Fruit fly (Drosophila melanogaster) whole organism, embryonic: ENCODE data around the gene MBD-like.
A peak's percentile ranks its signal among the peaks of the same experiment; 100 is the strongest.

Source experiments
- CG10267 ChIP-seq: fragments of 200-800 bp; sonication (Bioruptor generic); optimal IDR thresholded peaks from 2 replicates; lab custom pipeline; 2018; ENCODE audit warnings: missing biosample characterization, mild to moderate bottlenecking, missing genetic modification characterization, moderate library complexity
- CG10321 ChIP-seq: fragments of 200-800 bp; sonication (Bioruptor generic); IDR thresholded peaks from 2 replicates; pipeline ENCODE4 v1.3.6; 2022; ENCODE audit warnings: missing biosample characterization, missing genetic modification characterization
- CG11093 ChIP-seq: fragments of 200-800 bp; sonication (Bioruptor generic); IDR thresholded peaks from 3 replicates; pipeline ENCODE4 v1.3.6; 2022; ENCODE audit warnings: missing biosample characterization, missing genetic modification characterization
- CG11456 ChIP-seq: fragments of 200-800 bp; sonication (Bioruptor generic); IDR thresholded peaks from 3 replicates; pipeline ENCODE4 v1.3.6; 2022; ENCODE audit warnings: missing biosample characterization, missing genetic modification characterization
- CG12659 ChIP-seq: fragments of 200-800 bp; sonication (Bioruptor generic); optimal IDR thresholded peaks from 3 replicates; lab custom pipeline; 2017; ENCODE audit warnings: mild to moderate bottlenecking, missing biosample characterization, missing genetic modification reagents, missing genetic modification characterization
- CG12744 ChIP-seq: fragments of 200-800 bp; sonication (Bioruptor generic); optimal IDR thresholded peaks from 2 replicates; lab custom pipeline; 2016; ENCODE audit warnings: missing biosample characterization, missing genetic modification characterization
- CG13296 ChIP-seq: fragments of 200-800 bp; sonication (Bioruptor generic); optimal IDR thresholded peaks from 3 replicates; lab custom pipeline; 2018; ENCODE audit warnings: missing biosample characterization, mild to moderate bottlenecking, missing genetic modification characterization
- CG14441 ChIP-seq: fragments of 200-800 bp; sonication (Bioruptor generic); IDR thresholded peaks from 2 replicates; pipeline ENCODE4 v1.3.6; 2022; ENCODE audit warnings: missing biosample characterization, missing genetic modification characterization
- CG2199 ChIP-seq: fragments of 200-800 bp; sonication (Bioruptor generic); IDR thresholded peaks from 3 replicates; pipeline ENCODE4 v1.3.6; 2022; ENCODE audit warnings: missing biosample characterization, missing genetic modification characterization
- CG2678 ChIP-seq: fragments of 200-800 bp; sonication (Bioruptor generic); optimal IDR thresholded peaks from 3 replicates; lab custom pipeline; 2019; ENCODE audit warnings: missing biosample characterization, mild to moderate bottlenecking, missing genetic modification characterization, moderate library complexity
- CG31224 ChIP-seq: fragments of 200-800 bp; sonication (Bioruptor generic); IDR thresholded peaks from 2 replicates; pipeline ENCODE4 v1.3.6; 2022; ENCODE audit warnings: missing biosample characterization, missing genetic modification characterization
- CG3407 ChIP-seq: fragments of 200-800 bp; sonication (Bioruptor generic); optimal IDR thresholded peaks from 2 replicates; lab custom pipeline; 2018; ENCODE audit warnings: missing biosample characterization, mild to moderate bottlenecking, missing genetic modification characterization
- CG34376 ChIP-seq: fragments of 200-800 bp; sonication (Bioruptor generic); optimal IDR thresholded peaks from 2 replicates; lab custom pipeline; 2018; ENCODE audit warnings: missing biosample characterization, mild to moderate bottlenecking, missing genetic modification characterization
- CG3995 ChIP-seq: fragments of 200-800 bp; sonication (Bioruptor generic); optimal IDR thresholded peaks from 3 replicates; lab custom pipeline; 2016; ENCODE audit warnings: missing biosample characterization, missing genetic modification characterization
- CG42726 ChIP-seq: fragments of 200-800 bp; sonication (Bioruptor generic); IDR thresholded peaks from 2 replicates; pipeline ENCODE4 v1.3.6; 2022; ENCODE audit warnings: missing biosample characterization, missing genetic modification characterization; ENCODE audit not compliant: partially characterized antibody
- CG7745 ChIP-seq: fragments of 200-800 bp; sonication (Bioruptor generic); optimal IDR thresholded peaks from 2 replicates; lab custom pipeline; 2018; ENCODE audit warnings: missing biosample characterization, mild to moderate bottlenecking, missing genetic modification characterization, moderate library complexity
- CG7786 ChIP-seq: fragments of 200-800 bp; sonication (Bioruptor generic); optimal IDR thresholded peaks from 2 replicates; lab custom pipeline; 2016; ENCODE audit warnings: missing biosample characterization, missing genetic modification characterization
- CG8089 ChIP-seq: fragments of 200-800 bp; sonication (Bioruptor generic); optimal IDR thresholded peaks from 3 replicates; lab custom pipeline; 2016; ENCODE audit warnings: missing biosample characterization, missing genetic modification characterization
- CG8478 ChIP-seq: fragments of >200 bp; optimal IDR thresholded peaks from 2 replicates; lab custom pipeline; 2018
- CG9215 ChIP-seq: fragments of 200-800 bp; sonication (Bioruptor generic); IDR thresholded peaks from 2 replicates; pipeline ENCODE4 v1.3.6; 2022; ENCODE audit warnings: missing biosample characterization, missing genetic modification characterization
- Chrac-16 ChIP-seq: fragments of 200-800 bp; sonication (Bioruptor generic); optimal IDR thresholded peaks from 3 replicates; lab custom pipeline; 2016; ENCODE audit warnings: missing biosample characterization, missing genetic modification characterization
- CoRest ChIP-seq: fragments of 200-800 bp; sonication (Bioruptor generic); optimal IDR thresholded peaks from 3 replicates; lab custom pipeline; 2018; ENCODE audit warnings: missing biosample characterization, mild to moderate bottlenecking, missing genetic modification characterization, moderate library complexity
- Dad ChIP-seq: fragments of 200-800 bp; sonication (Bioruptor generic); optimal IDR thresholded peaks from 3 replicates; lab custom pipeline; 2016; ENCODE audit warnings: missing biosample characterization, missing genetic modification characterization
- Dbx ChIP-seq: fragments of 200-800 bp; sonication (Bioruptor generic); IDR thresholded peaks from 3 replicates; pipeline ENCODE4 v1.3.6; 2022; ENCODE audit warnings: missing biosample characterization, missing genetic modification characterization
- Fer1 ChIP-seq: fragments of 200-800 bp; sonication (Bioruptor generic); optimal IDR thresholded peaks from 2 replicates; lab custom pipeline; 2017; ENCODE audit warnings: missing biosample characterization, mild to moderate bottlenecking, missing genetic modification characterization
- HmgZ ChIP-seq: fragments of 200-800 bp; sonication (Bioruptor generic); optimal IDR thresholded peaks from 2 replicates; lab custom pipeline; 2018; ENCODE audit warnings: missing biosample characterization, mild to moderate bottlenecking, missing genetic modification characterization
- Hmx ChIP-seq: fragments of 200-800 bp; sonication (Bioruptor generic); optimal IDR thresholded peaks from 2 replicates; lab custom pipeline; 2016; ENCODE audit warnings: missing biosample characterization, missing genetic modification characterization
- Lpt ChIP-seq: fragments of >200 bp; optimal IDR thresholded peaks from 2 replicates; lab custom pipeline; 2018; ENCODE audit warnings: missing biosample characterization, missing genetic modification characterization
- Neu2 ChIP-seq: fragments of 200-800 bp; sonication (Bioruptor generic); optimal IDR thresholded peaks from 3 replicates; lab custom pipeline; 2016; ENCODE audit warnings: missing biosample characterization, missing genetic modification characterization, borderline replicate concordance
- Nf-YB ChIP-seq: fragments of 200-800 bp; sonication (Bioruptor generic); optimal IDR thresholded peaks from 3 replicates; lab custom pipeline; 2019; ENCODE audit warnings: missing biosample characterization, mild to moderate bottlenecking, missing genetic modification characterization, moderate library complexity
- Ravus ChIP-seq: fragments of 200-800 bp; sonication (Bioruptor generic); IDR thresholded peaks from 2 replicates; pipeline ENCODE4 v1.3.6; 2022; ENCODE audit warnings: missing biosample characterization, missing genetic modification characterization
- Six4 ChIP-seq: fragments of 200-800 bp; sonication (Bioruptor generic); optimal IDR thresholded peaks from 2 replicates; lab custom pipeline; 2016; ENCODE audit warnings: missing biosample characterization, missing genetic modification characterization
- Sox100B ChIP-seq: fragments of 200-800 bp; sonication (Bioruptor generic); optimal IDR thresholded peaks from 3 replicates; lab custom pipeline; 2018; ENCODE audit warnings: missing biosample characterization, mild to moderate bottlenecking, missing genetic modification characterization
- TFAM ChIP-seq: fragments of 200-800 bp; sonication (Bioruptor generic); optimal IDR thresholded peaks from 2 replicates; lab custom pipeline; 2017; ENCODE audit warnings: missing biosample characterization, missing genetic modification characterization, inconsistent platforms
- Tbp ChIP-seq: fragments of >200 bp; optimal IDR thresholded peaks from 2 replicates; lab custom pipeline; 2018; ENCODE audit warnings: missing biosample characterization, missing genetic modification characterization
- ac ChIP-seq: fragments of 200-800 bp; sonication (Bioruptor generic); optimal IDR thresholded peaks from 3 replicates; lab custom pipeline; 2017; ENCODE audit warnings: missing biosample characterization, mild to moderate bottlenecking, missing genetic modification characterization
- ash1 ChIP-seq: fragments of 200-800 bp; sonication (Bioruptor generic); optimal IDR thresholded peaks from 2 replicates; lab custom pipeline; 2018; ENCODE audit warnings: missing biosample characterization, mild to moderate bottlenecking, missing genetic modification characterization
- bbx ChIP-seq: fragments of 200-800 bp; sonication (Bioruptor generic); IDR thresholded peaks from 2 replicates; pipeline ENCODE4 v1.3.6; 2022; ENCODE audit warnings: missing biosample characterization, missing genetic modification characterization; ENCODE audit not compliant: partially characterized antibody
- disco-r ChIP-seq: fragments of 200-800 bp; sonication (Bioruptor generic); optimal IDR thresholded peaks from 2 replicates; lab custom pipeline; 2016; ENCODE audit warnings: missing biosample characterization, missing genetic modification characterization
- en ChIP-seq: fragments of 200-800 bp; sonication (Bioruptor generic); optimal IDR thresholded peaks from 2 replicates; lab custom pipeline; 2016; ENCODE audit warnings: missing biosample characterization, missing genetic modification characterization
- fru ChIP-seq: fragments of >200 bp; optimal IDR thresholded peaks from 2 replicates; lab custom pipeline; 2017
- gce ChIP-seq: fragments of 200-800 bp; sonication (Bioruptor generic); IDR thresholded peaks from 3 replicates; pipeline ENCODE4 v1.3.6; 2022; ENCODE audit warnings: missing biosample characterization, missing genetic modification characterization
- gro ChIP-seq: fragments of 200-800 bp; sonication (Bioruptor generic); optimal IDR thresholded peaks from 2 replicates; lab custom pipeline; 2016; ENCODE audit warnings: missing biosample characterization, missing genetic modification characterization
- gsb ChIP-seq: fragments of 200-800 bp; sonication (Bioruptor generic); IDR thresholded peaks from 2 replicates; pipeline ENCODE4 v1.3.6; 2022; ENCODE audit warnings: missing biosample characterization, missing genetic modification characterization
- jumu ChIP-seq: fragments of 200-800 bp; sonication (Bioruptor generic); optimal IDR thresholded peaks from 3 replicates; lab custom pipeline; 2016; ENCODE audit warnings: missing biosample characterization, missing genetic modification characterization
- nerfin-1 ChIP-seq: fragments of 200-800 bp; sonication (Bioruptor generic); optimal IDR thresholded peaks from 3 replicates; lab custom pipeline; 2019; ENCODE audit warnings: missing biosample characterization, mild to moderate bottlenecking, missing genetic modification characterization, moderate library complexity
- pita ChIP-seq: fragments of 200-800 bp; sonication (Bioruptor generic); optimal IDR thresholded peaks from 2 replicates; lab custom pipeline; 2017; ENCODE audit warnings: missing biosample characterization, mild to moderate bottlenecking, missing genetic modification characterization
- pzg ChIP-seq: fragments of 200-800 bp; sonication (Bioruptor generic); optimal IDR thresholded peaks from 3 replicates; lab custom pipeline; 2018; ENCODE audit warnings: missing biosample characterization, mild to moderate bottlenecking, missing genetic modification characterization, moderate library complexity
- so ChIP-seq: fragments of 200-800 bp; sonication (Bioruptor generic); IDR thresholded peaks from 3 replicates; pipeline ENCODE4 v1.3.6; 2022; ENCODE audit warnings: missing biosample characterization, missing genetic modification characterization
- ssp ChIP-seq: fragments of 200-800 bp; sonication (Bioruptor generic); IDR thresholded peaks from 2 replicates; pipeline ENCODE4 v1.3.6; 2022; ENCODE audit warnings: missing biosample characterization, missing genetic modification characterization
- tll ChIP-seq, 2 experiments: fragments of 200-800 bp in 1 of 2; fragments of >200 bp in 1 of 2; sonication (Bioruptor generic) in 1 of 2; optimal IDR thresholded peaks; 2 replicates each; lab custom pipeline; 2017 to 2019; ENCODE audit warnings: missing biosample characterization in 2 of 2, missing genetic modification characterization in 2 of 2, mild to moderate bottlenecking in 1 of 2, moderate library complexity in 1 of 2
- unc-4 ChIP-seq: fragments of 200-800 bp; sonication (Bioruptor generic); IDR thresholded peaks from 2 replicates; pipeline ENCODE4 v1.3.6; 2022; ENCODE audit warnings: missing biosample characterization, missing genetic modification characterization; ENCODE audit not compliant: partially characterized antibody

Gene MBD-like

dm6 chr3R:9534125-9534496 is 25.4 kb upstream of the MBD-like start (continued):
- TF ChIP-seq CG12659 (GFP tag; lab: Kevin White, UChicago) (peak; percentile 89), Chrac-16 (GFP tag; lab: Kevin White, UChicago) (peak; percentile 83), gsb (peak; percentile 78), fru (lab: Kevin White, UChicago) (no peak), CG8478 (no peak), Tbp (GFP tag; lab: Kevin White, UChicago) (no peak), Neu2 (peak; percentile 4), gce (GFP tag; lab: Robert Waterston, UW) (peak; percentile 94), so (peak; percentile 90), CoRest (peak; percentile 95), CG10267 (peak; percentile 88), tll (GFP tag; optimal IDR thresholded peaks at IDR 0.05; lab: Kevin White, UChicago) (no peak), Ravus (GFP tag; lab: Robert Waterston, UW) (peak; percentile 56), Hmx (peak; percentile 79), nerfin-1 (peak; percentile 91), TFAM (GFP tag; lab: Kevin White, UChicago) (peak; percentile 65), CG2678 (tag; lab: Kevin White, UChicago) (peak; percentile 96), CG9215 (no peak), CG8089 (GFP tag; lab: Kevin White, UChicago) (peak; percentile 88), Nf-YB (GFP tag; lab: Kevin White, UChicago) (peak; percentile 78), CG2199 (GFP tag; lab: Robert Waterston, UW) (peak; percentile 83; the same call in 2 of the 3 replicates), ac (peak; percentile 2), Lpt (GFP tag; lab: Kevin White, UChicago) (no peak), disco-r (GFP tag; lab: Kevin White, UChicago) (peak; percentile 88), Sox100B (GFP tag; lab: Kevin White, UChicago) (peak; percentile 94), CG31224 (GFP tag; lab: Robert Waterston, UW) (peak; percentile 74), Dbx (GFP tag; lab: Robert Waterston, UW) (peak; percentile 78), unc-4 (no peak), CG3407 (GFP tag; lab: Kevin White, UChicago) (peak; percentile 89), CG7786 (GFP tag; lab: Kevin White, UChicago) (peak; percentile 89), HmgZ (tag; lab: Kevin White, UChicago) (peak; percentile 89), Six4 (GFP tag; lab: Kevin White, UChicago) (peak; percentile 91), ssp (peak; percentile 82), CG10321 (GFP tag; lab: Robert Waterston, UW) (peak; percentile 59), CG42726 (GFP tag; lab: Robert Waterston, UW) (no peak), CG34376 (no peak), Dad (GFP tag; lab: Kevin White, UChicago) (peak; percentile 87), CG14441 (GFP tag; lab: Robert Waterston, UW) (peak; percentile 91), en (GFP tag; lab: Kevin White, UChicago) (peak; percentile 79), pzg (GFP tag; lab: Kevin White, UChicago) (no peak), gro (GFP tag; lab: Kevin White, UChicago) (peak; percentile 88), Fer1 (GFP tag; lab: Kevin White, UChicago) (peak; percentile 78), jumu (peak; percentile 81), CG7745 (tag; lab: Kevin White, UChicago) (no peak), CG11456 (GFP tag; lab: Robert Waterston, UW) (peak; percentile 88; the same call in 2 of the 3 replicates), CG13296 (peak; percentile 81), pita (no peak), ash1 (no peak), CG11093 (GFP tag; lab: Robert Waterston, UW) (peak; percentile 89), bbx (GFP tag; lab: Robert Waterston, UW) (no peak), CG12744 (GFP tag; lab: Kevin White, UChicago) (peak; percentile 89), CG3995 (GFP tag; lab: Kevin White, UChicago) (peak; percentile 3)
